Fruit fly (Drosophila melanogaster) whole organism, embryonic: Measurements from ENCODE around the gene CG10413.
A peak's percentile ranks its signal among the peaks of the same experiment; 100 is the strongest.

Source experiments
- ATbp ChIP-seq: fragments of 200-800 bp; sonication (Bioruptor generic); optimal IDR thresholded peaks from 2 replicates; lab custom pipeline; 2017; ENCODE audit warnings: missing biosample characterization, mild to moderate bottlenecking, missing genetic modification characterization, missing genetic modification reagents
- Awh ChIP-seq: fragments of 200-800 bp; sonication (Bioruptor generic); IDR thresholded peaks from 2 replicates; pipeline ENCODE4, ENCODE4 v1.3.6; 2022; ENCODE audit warnings: missing biosample characterization, missing genetic modification characterization
- CG10462 ChIP-seq: fragments of 200-800 bp; sonication (Bioruptor generic); optimal IDR thresholded peaks from 2 replicates; lab custom pipeline; 2016; ENCODE audit warnings: missing biosample characterization, missing genetic modification characterization
- CG10959 ChIP-seq: fragments of 200-800 bp; sonication (Bioruptor generic); IDR thresholded peaks from 2 replicates; pipeline ENCODE4 v1.3.6; 2022; ENCODE audit warnings: missing biosample characterization, missing genetic modification characterization
- CG11085 ChIP-seq: fragments of 200-800 bp; sonication (Bioruptor generic); IDR thresholded peaks from 2 replicates; pipeline ENCODE4 v1.3.6; 2022; ENCODE audit warnings: missing biosample characterization, missing genetic modification characterization
- CG11247 ChIP-seq: fragments of 200-800 bp; sonication (Bioruptor generic); IDR thresholded peaks from 2 replicates; pipeline ENCODE4 v1.3.6; 2022; ENCODE audit warnings: missing biosample characterization, missing genetic modification characterization
- CG13287 ChIP-seq: fragments of 200-800 bp; sonication (Bioruptor generic); IDR thresholded peaks from 2 replicates; pipeline ENCODE4 v1.3.6; 2022; ENCODE audit warnings: missing biosample characterization, missing genetic modification characterization; ENCODE audit not compliant: partially characterized antibody
- CG14667 ChIP-seq: fragments of 200-800 bp; sonication (Bioruptor generic); IDR thresholded peaks from 2 replicates; pipeline ENCODE4 v1.3.6; 2022; ENCODE audit warnings: missing biosample characterization, missing genetic modification characterization
- CG17359 ChIP-seq: fragments of 200-800 bp; sonication (Bioruptor generic); optimal IDR thresholded peaks from 3 replicates; lab custom pipeline; 2018; ENCODE audit warnings: missing biosample characterization, mild to moderate bottlenecking, missing genetic modification characterization, moderate library complexity
- CG17612 ChIP-seq: fragments of 200-800 bp; sonication (Bioruptor generic); IDR thresholded peaks from 2 replicates; pipeline ENCODE4 v1.3.6; 2022; ENCODE audit warnings: missing biosample characterization, missing genetic modification characterization
- CG18599 ChIP-seq: fragments of 200-800 bp; sonication (Bioruptor generic); optimal IDR thresholded peaks from 3 replicates; lab custom pipeline; 2017; ENCODE audit warnings: missing biosample characterization, missing genetic modification characterization, mild to moderate bottlenecking, moderate library complexity, missing genetic modification reagents
- CG30403 ChIP-seq: fragments of 200-800 bp; sonication (Bioruptor generic); optimal IDR thresholded peaks from 3 replicates; lab custom pipeline; 2016; ENCODE audit warnings: missing biosample characterization, missing genetic modification characterization
- CG33557 ChIP-seq: fragments of 200-800 bp; sonication (Bioruptor generic); optimal IDR thresholded peaks from 2 replicates; lab custom pipeline; 2019; ENCODE audit warnings: missing biosample characterization, mild to moderate bottlenecking, missing genetic modification characterization, moderate library complexity
- CG3995 ChIP-seq: fragments of 200-800 bp; sonication (Bioruptor generic); optimal IDR thresholded peaks from 3 replicates; lab custom pipeline; 2016; ENCODE audit warnings: missing biosample characterization, missing genetic modification characterization
- CG4360 ChIP-seq: fragments of 200-800 bp; sonication (Bioruptor generic); IDR thresholded peaks from 2 replicates; pipeline ENCODE4 v1.3.6; 2022; ENCODE audit warnings: missing biosample characterization, missing genetic modification characterization
- CG7271 ChIP-seq: fragments of 200-800 bp; sonication (Bioruptor generic); optimal IDR thresholded peaks from 2 replicates; lab custom pipeline; 2018; ENCODE audit warnings: missing biosample characterization, mild to moderate bottlenecking, missing genetic modification characterization, moderate library complexity
- CG7786 ChIP-seq: fragments of 200-800 bp; sonication (Bioruptor generic); optimal IDR thresholded peaks from 2 replicates; lab custom pipeline; 2016; ENCODE audit warnings: missing biosample characterization, missing genetic modification characterization
- CG8281 ChIP-seq: fragments of 200-800 bp; sonication (Bioruptor generic); optimal IDR thresholded peaks from 2 replicates; lab custom pipeline; 2018; ENCODE audit warnings: missing biosample characterization, mild to moderate bottlenecking, missing genetic modification characterization, moderate library complexity
- CG8290 ChIP-seq, 3 experiments: fragments of 200-800 bp; sonication (Bioruptor generic); optimal IDR thresholded peaks; 2 replicates each; lab custom pipeline; 2016 to 2019; ENCODE audit warnings: missing biosample characterization in 3 of 3, missing genetic modification characterization in 3 of 3, mild to moderate bottlenecking in 2 of 3, moderate library complexity in 1 of 3
- CkIIα-i1 ChIP-seq: fragments of 200-800 bp; sonication (Bioruptor generic); IDR thresholded peaks from 2 replicates; pipeline ENCODE4 v1.3.6; 2022; ENCODE audit warnings: missing biosample characterization, missing genetic modification characterization
- Dek ChIP-seq: fragments of 200-800 bp; sonication (Bioruptor generic); optimal IDR thresholded peaks from 3 replicates; lab custom pipeline; 2019; ENCODE audit warnings: missing biosample characterization, mild to moderate bottlenecking, missing genetic modification characterization, moderate library complexity
- Fer3 ChIP-seq: fragments of 200-800 bp; sonication (Bioruptor generic); optimal IDR thresholded peaks from 2 replicates; lab custom pipeline; 2018; ENCODE audit warnings: missing biosample characterization, mild to moderate bottlenecking, missing genetic modification characterization, moderate library complexity
- Hr39 ChIP-seq: fragments of >200 bp; optimal IDR thresholded peaks from 2 replicates; lab custom pipeline; 2017
- Hr78 ChIP-seq, 2 experiments: fragments of 200-800 bp in 1 of 2; fragments of >200 bp in 1 of 2; sonication (Bioruptor generic) in 1 of 2; optimal IDR thresholded peaks; 2 replicates each; lab custom pipeline; 2017 to 2019; ENCODE audit warnings: missing biosample characterization in 2 of 2, missing genetic modification characterization in 2 of 2, mild to moderate bottlenecking in 1 of 2, moderate library complexity in 1 of 2
- Jarid2 ChIP-seq: fragments of 200-800 bp; sonication (Bioruptor generic); optimal IDR thresholded peaks from 3 replicates; lab custom pipeline; 2017; ENCODE audit warnings: mild to moderate bottlenecking, missing biosample characterization, missing genetic modification reagents, missing genetic modification characterization
- Lhr ChIP-seq: fragments of 200-800 bp; sonication (Bioruptor generic); optimal IDR thresholded peaks from 3 replicates; lab custom pipeline; 2017; ENCODE audit warnings: mild to moderate bottlenecking, missing biosample characterization, missing genetic modification reagents, missing genetic modification characterization
- Lpt ChIP-seq: fragments of >200 bp; optimal IDR thresholded peaks from 2 replicates; lab custom pipeline; 2018; ENCODE audit warnings: missing biosample characterization, missing genetic modification characterization
- Med ChIP-seq: fragments of 200-800 bp; sonication (Bioruptor generic); peaks from one replicate; lab custom pipeline; 2016; ENCODE audit warnings: missing biosample characterization, missing genetic modification characterization, mild to moderate bottlenecking, inconsistent platforms, moderate library complexity
- Nf-YB ChIP-seq: fragments of 200-800 bp; sonication (Bioruptor generic); optimal IDR thresholded peaks from 3 replicates; lab custom pipeline; 2019; ENCODE audit warnings: missing biosample characterization, mild to moderate bottlenecking, missing genetic modification characterization, moderate library complexity
- Ptx1 ChIP-seq: fragments of 200-800 bp; sonication (Bioruptor generic); IDR thresholded peaks from 2 replicates; pipeline ENCODE4 v1.3.6; 2022; ENCODE audit warnings: missing biosample characterization, missing genetic modification characterization
- Scr ChIP-seq: fragments of 200-800 bp; sonication (Bioruptor generic); IDR thresholded peaks from 2 replicates; pipeline ENCODE4 v1.3.6; 2022; ENCODE audit warnings: missing biosample characterization, missing genetic modification characterization; ENCODE audit not compliant: partially characterized antibody
- Sry-δ ChIP-seq: fragments of 200-800 bp; sonication (Bioruptor generic); optimal IDR thresholded peaks from 2 replicates; lab custom pipeline; 2016; ENCODE audit warnings: missing biosample characterization, missing genetic modification characterization
- Trl ChIP-seq, 3 experiments: fragments of >200 bp in 2 of 3; fragments of 200-800 bp in 1 of 3; sonication (Bioruptor generic) in 1 of 3; optimal IDR thresholded peaks; 2 replicates in 1 of 3; 3 replicates in 2 of 3; lab custom pipeline; 2016 to 2017; ENCODE audit warnings: missing biosample characterization in 1 of 3, missing genetic modification characterization in 1 of 3
- az2 ChIP-seq: fragments of 200-800 bp; sonication (Bioruptor generic); optimal IDR thresholded peaks from 3 replicates; lab custom pipeline; 2016; ENCODE audit warnings: missing biosample characterization, missing genetic modification characterization
- bigmax ChIP-seq: fragments of 200-800 bp; sonication (Bioruptor generic); optimal IDR thresholded peaks from 2 replicates; lab custom pipeline; 2018; ENCODE audit warnings: missing biosample characterization, mild to moderate bottlenecking, missing genetic modification characterization
- caup ChIP-seq: fragments of 200-800 bp; sonication (Bioruptor generic); optimal IDR thresholded peaks from 3 replicates; lab custom pipeline; 2017; ENCODE audit warnings: missing biosample characterization, mild to moderate bottlenecking, missing genetic modification characterization, moderate library complexity; ENCODE audit not compliant: severe bottlenecking
- dimm ChIP-seq: fragments of 200-800 bp; sonication (Bioruptor generic); IDR thresholded peaks from 2 replicates; pipeline ENCODE4 v1.3.6; 2022; ENCODE audit warnings: missing biosample characterization, missing genetic modification characterization
- exex ChIP-seq: fragments of 200-800 bp; sonication (Bioruptor generic); optimal IDR thresholded peaks from 4 replicates; lab custom pipeline; 2018; ENCODE audit warnings: missing biosample characterization, mild to moderate bottlenecking, missing genetic modification characterization, moderate library complexity
- eyg ChIP-seq: fragments of 200-800 bp; sonication (Bioruptor generic); optimal IDR thresholded peaks from 3 replicates; lab custom pipeline; 2016; ENCODE audit warnings: missing biosample characterization, missing genetic modification characterization
- fd64A ChIP-seq: fragments of 200-800 bp; sonication (Bioruptor generic); optimal IDR thresholded peaks from 3 replicates; lab custom pipeline; 2018; ENCODE audit warnings: missing biosample characterization, mild to moderate bottlenecking, missing genetic modification characterization
- fu2 ChIP-seq: fragments of 200-800 bp; sonication (Bioruptor generic); optimal IDR thresholded peaks from 2 replicates; lab custom pipeline; 2016; ENCODE audit warnings: missing biosample characterization, missing genetic modification characterization
- gfzf ChIP-seq: fragments of 200-800 bp; sonication (Bioruptor generic); optimal IDR thresholded peaks from 2 replicates; lab custom pipeline; 2016; ENCODE audit warnings: missing biosample characterization, mild to moderate bottlenecking, missing genetic modification characterization, moderate library complexity
- grau ChIP-seq: fragments of 200-800 bp; optimal IDR thresholded peaks from 3 replicates; lab custom pipeline; 2019; ENCODE audit warnings: missing biosample characterization, mild to moderate bottlenecking, missing genetic modification characterization, moderate library complexity
- ham ChIP-seq: fragments of 200-800 bp; sonication (Bioruptor generic); IDR thresholded peaks from 2 replicates; pipeline ENCODE4 v1.3.6; 2022; ENCODE audit warnings: missing biosample characterization, missing genetic modification characterization
- kni ChIP-seq: fragments of 200-800 bp; sonication (Bioruptor generic); optimal IDR thresholded peaks from 3 replicates; lab custom pipeline; 2017; ENCODE audit warnings: mild to moderate bottlenecking, missing biosample characterization, missing genetic modification reagents, missing genetic modification characterization
- mam ChIP-seq: fragments of 200-800 bp; sonication (Bioruptor generic); optimal IDR thresholded peaks from 3 replicates; lab custom pipeline; 2016; ENCODE audit warnings: missing biosample characterization, missing genetic modification characterization
- onecut ChIP-seq: fragments of 200-800 bp; sonication (Bioruptor generic); IDR thresholded peaks from 2 replicates; pipeline ENCODE4 v1.3.6; 2022; ENCODE audit warnings: missing biosample characterization, missing genetic modification characterization
- pum ChIP-seq: fragments of 200-800 bp; sonication (Bioruptor generic); optimal IDR thresholded peaks from 2 replicates; lab custom pipeline; 2016; ENCODE audit warnings: missing biosample characterization, missing genetic modification characterization
- row ChIP-seq: fragments of 200-800 bp; sonication (Bioruptor generic); IDR thresholded peaks from 3 replicates; pipeline ENCODE4 v1.3.6; 2022; ENCODE audit warnings: missing biosample characterization, missing genetic modification characterization
- sens ChIP-seq: fragments of 200-800 bp; sonication (Bioruptor generic); peaks from one replicate; lab custom pipeline; 2016; ENCODE audit warnings: missing biosample characterization, missing genetic modification characterization
- zf30C ChIP-seq: fragments of 200-800 bp; sonication (Bioruptor generic); optimal IDR thresholded peaks from 3 replicates; lab custom pipeline; 2018; ENCODE audit warnings: missing biosample characterization, mild to moderate bottlenecking, missing genetic modification characterization

Gene CG10413

DNA sequence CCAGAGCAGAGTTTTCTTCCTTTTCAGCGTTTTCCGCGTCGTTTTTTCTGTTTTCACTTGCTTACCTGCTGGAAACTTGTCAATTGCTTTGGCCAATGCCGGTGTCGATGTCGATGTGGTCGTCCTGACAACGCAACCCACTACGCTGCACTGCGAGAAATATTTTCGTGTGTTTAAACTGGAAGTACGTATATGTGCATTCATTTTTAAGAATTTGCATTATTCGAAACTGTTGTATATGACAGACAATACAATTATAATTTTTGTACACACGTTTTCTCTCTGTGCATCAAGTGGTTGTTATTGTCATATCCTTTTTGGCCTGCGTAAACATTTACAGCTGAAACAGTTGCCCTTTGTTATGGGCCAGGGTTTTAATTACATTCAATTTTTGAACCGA lies 11.0 kb upstream of the CG10413 start, which contains the start of gene IFT46 (continued):
- TF ChIP-seq CG33557 (GFP tag; lab: Kevin White, UChicago) (no peak), CG14667 (GFP tag; lab: Robert Waterston, UW) (no peak), Med (GFP tag; lab: Kevin White, UChicago) (peak; percentile 80), bigmax (GFP tag; lab: Kevin White, UChicago) (no peak), zf30C (GFP tag; lab: Kevin White, UChicago) (peak; percentile 86), mam (GFP tag; lab: Kevin White, UChicago) (peak; percentile 33), CG18599 (no peak), Awh (GFP tag; lab: Robert Waterston, UW) (no peak), Hr78 (GFP tag; optimal IDR thresholded peaks at IDR 0.05; lab: Kevin White, UChicago) (no peak), Dek (tag; lab: Kevin White, UChicago) (no peak), grau (tag; lab: Kevin White, UChicago) (no peak), exex (no peak), CG10959 (peak; percentile 54; the same call in 1 of the 2 replicates), Hr39 (lab: Kevin White, UChicago) (no peak), Lpt (GFP tag; lab: Kevin White, UChicago) (no peak), Ptx1 (GFP tag; lab: Robert Waterston, UW) (0 out of 2 replicates have a peak, but pooled peaks have one; percentile 26), gfzf (GFP tag; lab: Kevin White, UChicago) (no peak), CG11247 (GFP tag; lab: Robert Waterston, UW) (peak; percentile 30; the same call in 1 of the 2 replicates), CG8290 (GFP tag; optimal IDR thresholded peaks at IDR 0.05; lab: Kevin White, UChicago) (no peak), CG8290 (tag; optimal IDR thresholded peaks at IDR 0.05; lab: Kevin White, UChicago) (no peak), ATbp (GFP tag; lab: Kevin White, UChicago) (no peak), dimm (GFP tag; lab: Robert Waterston, UW) (no peak), CG11085 (GFP tag; lab: Robert Waterston, UW) (no peak), sens (GFP tag; lab: Kevin White, UChicago) (no peak), caup (GFP tag; lab: Kevin White, UChicago) (no peak), CG10462 (GFP tag; lab: Kevin White, UChicago) (no peak), CG4360 (GFP tag; lab: Robert Waterston, UW) (no peak), CG30403 (GFP tag; lab: Kevin White, UChicago) (peak; percentile 13), CG7271 (tag; lab: Kevin White, UChicago) (peak; percentile 30), Fer3 (no peak), pum (GFP tag; lab: Kevin White, UChicago) (no peak), fd64A (GFP tag; lab: Kevin White, UChicago) (no peak), eyg (GFP tag; lab: Kevin White, UChicago) (no peak), Lhr (GFP tag; lab: Kevin White, UChicago) (no peak), row (GFP tag; lab: Robert Waterston, UW) (peak; percentile 56; the same call in 1 of the 3 replicates), Jarid2 (GFP tag; lab: Kevin White, UChicago) (no peak), onecut (GFP tag; lab: Robert Waterston, UW) (no peak), az2 (GFP tag; lab: Kevin White, UChicago) (peak; percentile 9), CG13287 (GFP tag; lab: Robert Waterston, UW) (no peak), fu2 (no peak), kni (GFP tag; lab: Kevin White, UChicago) (no peak), CG17359 (no peak), Scr (GFP tag; lab: Robert Waterston, UW) (no peak), CG17612 (GFP tag; lab: Robert Waterston, UW) (no peak), CG3995 (no peak), CG8281 (tag; lab: Kevin White, UChicago) (no peak), Trl (optimal IDR thresholded peaks at IDR 0.05; lab: Kevin White, UChicago) (no peak), Trl (GFP tag; optimal IDR thresholded peaks at IDR 0.05; lab: Kevin White, UChicago) (no peak), Sry-δ (no peak), CkIIα-i1 (GFP tag; lab: Robert Waterston, UW) (no peak), CG7786 (GFP tag; lab: Kevin White, UChicago) (no peak), ham (no peak), Nf-YB (no peak)
